Worm (Caenorhabditis elegans): ENCODE results near the gene fkb-3.

fkb-3 gene

DNA sequence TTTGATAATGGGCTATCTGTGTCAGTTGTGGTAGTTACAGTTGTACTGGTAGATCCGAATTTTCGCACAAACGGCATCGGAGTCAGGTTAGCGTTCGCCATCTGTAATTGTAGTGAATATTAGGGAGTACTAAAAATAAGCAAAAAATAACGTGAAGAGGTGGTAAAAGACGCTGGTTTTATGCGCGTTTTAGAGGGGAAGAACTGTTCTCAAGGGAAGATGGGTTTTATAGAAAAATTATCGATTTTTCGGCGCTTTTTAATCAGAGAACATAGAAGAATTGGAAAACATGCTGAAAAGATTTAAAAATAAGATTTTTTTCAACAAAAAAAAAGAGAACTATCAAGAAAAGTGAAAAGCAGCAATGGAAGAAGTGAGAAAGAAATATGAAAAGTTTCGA lies 1.9 kb upstream of the fkb-3 start, which contains the start of gene C13F10.7:
Gene C13F10.7, minus strand, starts transcription at position 101 of the 400 bp plus-strand sequence.
- TF ChIP-seq ceh-28 (tag; optimal IDR thresholded peaks at IDR 0.05): peak; percentile 25
- TF ChIP-seq arid-1 (GFP tag; conservative IDR thresholded peaks at IDR 0.05): no peak

DNA sequence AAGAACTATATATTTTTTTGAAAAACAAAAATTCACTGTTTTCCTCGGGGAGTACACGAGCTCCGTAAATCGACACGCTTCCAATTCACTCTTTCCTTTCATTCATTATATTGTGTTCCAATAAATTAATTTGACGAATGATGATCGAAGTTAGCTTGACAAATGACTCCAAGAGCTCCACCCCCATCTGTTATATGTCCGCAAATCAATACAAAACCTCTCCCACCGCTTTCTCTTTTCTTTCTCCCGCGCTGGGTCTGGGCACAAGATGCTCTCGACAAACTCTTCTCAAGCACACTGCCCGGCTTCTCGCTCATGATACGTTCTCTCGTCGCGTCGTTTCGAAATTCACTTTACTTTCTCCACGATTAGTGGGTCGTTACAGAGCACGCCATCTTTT lies 1.1 kb upstream of the fkb-3 start, which contains the start of gene C13F10.1:
Gene C13F10.1, plus strand, starts transcription at position 138 of the 400 bp plus-strand sequence.
- TF ChIP-seq mes-2 (tag; optimal IDR thresholded peaks at IDR 0.05; ENCODE audit: poor library complexity, severe bottlenecking) (peak; percentile 20), lir-3 (tag; optimal IDR thresholded peaks at IDR 0.05) (no peak), unc-62 (GFP tag; optimal IDR thresholded peaks at IDR 0.05 in 1 of 2) (peak in 1 of 2 experiments; percentile 54), unc-62 (tag; optimal IDR thresholded peaks at IDR 0.05) (no peak), hlh-30 (tag; optimal IDR thresholded peaks at IDR 0.05; ENCODE audit: insufficient read depth) (peak; percentile 4)

DNA sequence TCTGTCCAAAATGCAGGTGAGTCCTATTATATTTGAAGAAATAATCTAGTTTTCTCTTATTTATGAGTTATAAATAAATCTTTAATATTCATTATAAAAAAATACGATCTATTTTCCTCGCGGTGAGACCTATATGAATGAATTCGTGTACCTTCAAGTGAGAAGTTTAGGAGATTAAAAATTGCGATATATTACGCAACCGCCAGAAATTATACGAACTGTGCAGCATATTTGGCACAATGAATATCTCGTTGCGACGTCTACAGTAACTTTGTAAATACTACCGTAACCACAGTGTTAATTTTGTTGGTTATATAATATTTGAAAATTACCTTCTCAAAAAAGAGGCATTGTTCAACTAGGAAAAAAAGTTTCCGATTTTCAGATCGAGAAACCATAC lies 670 bp upstream of the fkb-3 start:
- TF ChIP-seq mdt-29 (GFP tag; IDR thresholded peaks at IDR 0.05) (no peak), sdz-12 (GFP tag; optimal IDR thresholded peaks at IDR 0.05) (no peak), madf-9 (GFP tag; conservative IDR thresholded peaks at IDR 0.05) (no peak), tra-1 (GFP tag; IDR thresholded peaks at IDR 0.05) (no peak), madf-5 (GFP tag; IDR thresholded peaks at IDR 0.05) (no peak), vab-7 (GFP tag; IDR thresholded peaks at IDR 0.05) (no peak), unc-130 (GFP tag; optimal IDR thresholded peaks at IDR 0.05) (no peak), F37D6.2 (tag; optimal IDR thresholded peaks at IDR 0.05) (no peak), unc-62 (GFP tag; optimal IDR thresholded peaks at IDR 0.05 in 1 of 2) (peak in 1 of 2 experiments; percentile 60), unc-62 (tag; optimal IDR thresholded peaks at IDR 0.05) (no peak)

DNA sequence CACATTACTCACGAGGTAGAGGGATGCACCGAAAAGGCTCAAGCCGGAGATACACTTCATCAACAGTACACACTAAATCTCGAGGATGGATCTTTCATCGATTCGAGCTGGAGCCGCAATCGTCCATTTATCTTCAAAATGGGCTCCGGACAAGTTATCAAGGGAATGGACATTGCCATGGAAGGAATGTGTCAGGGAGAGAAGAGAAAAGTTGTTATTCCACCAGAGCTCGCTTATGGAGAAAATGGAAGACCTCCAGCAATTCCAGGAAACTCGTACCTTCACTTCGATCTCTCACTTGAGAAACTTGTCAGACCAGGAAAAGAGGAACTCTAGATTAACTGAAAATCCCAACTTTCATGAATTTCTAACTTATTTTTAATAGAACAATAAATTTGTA lies 871 bp downstream of the fkb-3 start:
- TF ChIP-seq nhr-237 (tag; optimal IDR thresholded peaks at IDR 0.05) (no peak), lin-15B (tag; optimal IDR thresholded peaks at IDR 0.05) (no peak), ZK546.5 (tag; optimal IDR thresholded peaks at IDR 0.05) (no peak), unc-62 (GFP tag; optimal IDR thresholded peaks at IDR 0.05 in 1 of 2) (no peak), unc-62 (tag; optimal IDR thresholded peaks at IDR 0.05) (no peak), nhr-10 (tag; optimal IDR thresholded peaks at IDR 0.05) (no peak), php-3 (GFP tag; IDR thresholded peaks at IDR 0.05) (no peak), nhr-6 (tag; optimal IDR thresholded peaks at IDR 0.05) (no peak), fkh-10 (GFP tag; optimal IDR thresholded peaks at IDR 0.05) (no peak), ama-1 (optimal IDR thresholded peaks at IDR 0.05) (peak; percentile 56), dpl-1 (GFP tag; optimal IDR thresholded peaks at IDR 0.05) (no peak), nhr-77 (tag; optimal IDR thresholded peaks at IDR 0.05) (no peak), aha-1 (tag) (peak; percentile 86)

DNA sequence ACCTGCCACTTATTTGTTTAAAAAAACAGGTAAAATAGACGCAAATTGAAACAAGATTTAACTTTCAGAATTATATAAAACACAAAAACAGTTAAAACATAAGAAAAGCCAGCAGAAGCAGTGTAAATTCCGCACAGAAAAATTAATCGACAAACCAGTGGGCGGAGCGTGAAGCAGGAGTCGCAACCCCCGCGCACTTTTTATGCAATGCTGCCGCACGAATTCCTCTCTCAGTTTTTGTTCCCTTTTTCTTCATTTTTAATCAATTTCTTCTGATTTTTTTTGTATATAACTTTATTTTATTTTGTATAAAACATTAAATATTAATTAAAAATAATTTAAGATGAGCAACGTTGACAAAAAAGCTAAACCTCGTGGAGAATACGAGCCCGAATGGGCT lies 5.8 kb downstream of the fkb-3 start, which contains the start of the genes gei-6 and krr-1:
Gene gei-6, minus strand, starts transcription at position 2 of the 400 bp plus-strand sequence.
Gene krr-1, plus strand, starts transcription at position 344 of the 400 bp plus-strand sequence.
- TF ChIP-seq pha-4 (GFP tag; IDR thresholded peaks at IDR 0.05): peak; percentile 58; the same call in 1 of the 2 replicates
- no peak for TF ChIP-seq pha-4 (tag; optimal IDR thresholded peaks at IDR 0.05)
- TF ChIP-seq madf-5 (GFP tag; IDR thresholded peaks at IDR 0.05): no peak
- no peak for TF ChIP-seq ama-1 (optimal IDR thresholded peaks at IDR 0.05)
- TF ChIP-seq ceh-62 (tag; optimal IDR thresholded peaks at IDR 0.05): no peak
- TF ChIP-seq F10B5.3 (tag; optimal IDR thresholded peaks at IDR 0.05): no peak
- TF ChIP-seq mep-1 (tag; optimal IDR thresholded peaks at IDR 0.05): peak; percentile 62
- peak; percentile 35 for TF ChIP-seq lin-15B (tag; optimal IDR thresholded peaks at IDR 0.05)
- 0 out of 2 replicates have a peak, but pooled peaks have one; percentile 45 for TF ChIP-seq arid-1 (GFP tag; conservative IDR thresholded peaks at IDR 0.05)
- no peak for TF ChIP-seq ceh-44 (GFP tag; IDR thresholded peaks at IDR 0.05)
- TF ChIP-seq tag-97 (GFP tag; IDR thresholded peaks at IDR 0.05): no peak
- no peak for TF ChIP-seq attf-4 (tag; optimal IDR thresholded peaks at IDR 0.05)
- TF ChIP-seq nhr-6 (tag; optimal IDR thresholded peaks at IDR 0.05): no peak
- peak; percentile 15 for TF ChIP-seq nhr-77 (tag; optimal IDR thresholded peaks at IDR 0.05)
- TF ChIP-seq pqm-1 (tag; optimal IDR thresholded peaks at IDR 0.05): peak; percentile 13
- TF ChIP-seq egl-43 (GFP tag; IDR thresholded peaks at IDR 0.05): 0 out of 2 replicates have a peak, but pooled peaks have one; percentile 33
- TF ChIP-seq aly-2 (tag; optimal IDR thresholded peaks at IDR 0.05): no peak
- no peak for TF ChIP-seq dmd-8 (GFP tag; IDR thresholded peaks at IDR 0.05)
- no peak for TF ChIP-seq ceh-28 (tag; optimal IDR thresholded peaks at IDR 0.05)
- no peak for TF ChIP-seq madf-9 (GFP tag; conservative IDR thresholded peaks at IDR 0.05)
- TF ChIP-seq D1046.2 (GFP tag; IDR thresholded peaks at IDR 0.05): no peak
- TF ChIP-seq nhr-237 (tag; optimal IDR thresholded peaks at IDR 0.05): no peak
- no peak for TF ChIP-seq Y105C5A.15 (GFP tag; IDR thresholded peaks at IDR 0.05)
- TF ChIP-seq skn-1 (tag; optimal IDR thresholded peaks at IDR 0.05): no peak
- TF ChIP-seq lin-29 (GFP tag; IDR thresholded peaks at IDR 0.05): no peak
- TF ChIP-seq hlh-11 (tag; optimal IDR thresholded peaks at IDR 0.05): peak; percentile 3
- no peak for TF ChIP-seq lir-3 (tag; optimal IDR thresholded peaks at IDR 0.05)
- no peak for TF ChIP-seq Y75B8A.6 (GFP tag; IDR thresholded peaks at IDR 0.05)
- peak; percentile 65 for TF ChIP-seq dpl-1 (GFP tag; optimal IDR thresholded peaks at IDR 0.05)

Measured in whole organism, L4 larva.